Fruit fly (Drosophila melanogaster): Measurements from ENCODE around the gene Diedel3.
A peak's percentile ranks its signal among the peaks of the same experiment; 100 is the strongest.

Gene Diedel3

dm6 chrX:19050142-19050541 is at the start of gene Diedel3:
Gene Diedel3 (plus strand): TSS chrX:19050442.
- TF ChIP-seq dpn (GFP tag; optimal IDR thresholded peaks at IDR 0.05) (no peak), Hand (GFP tag; optimal IDR thresholded peaks at IDR 0.05) (no peak), CTCF (GFP tag; optimal IDR thresholded peaks at IDR 0.05) (peak; percentile 55), Hmx (GFP tag; optimal IDR thresholded peaks at IDR 0.05) (no peak), tin (GFP tag; optimal IDR thresholded peaks at IDR 0.05) (no peak), sens (GFP tag) (peak; percentile 11), CG32532 (GFP tag; IDR thresholded peaks at IDR 0.05) (no peak), CG2875 (GFP tag; optimal IDR thresholded peaks at IDR 0.05) (no peak), scrt (GFP tag; optimal IDR thresholded peaks at IDR 0.05) (no peak), CG31365 (tag; optimal IDR thresholded peaks at IDR 0.05) (no peak), CG6175 (GFP tag; IDR thresholded peaks at IDR 0.05) (no peak), CrebB (tag; optimal IDR thresholded peaks at IDR 0.05) (no peak), gcm2 (GFP tag; optimal IDR thresholded peaks at IDR 0.05) (no peak), CG30431 (GFP tag; optimal IDR thresholded peaks at IDR 0.05) (no peak), CG9817 (tag; optimal IDR thresholded peaks at IDR 0.05) (no peak), Meics (GFP tag; optimal IDR thresholded peaks at IDR 0.05) (no peak), dm (GFP tag; optimal IDR thresholded peaks at IDR 0.05) (no peak)

- TF ChIP-seq ara (GFP tag; IDR thresholded peaks at IDR 0.05) (no peak), CG14050 (GFP tag; IDR thresholded peaks at IDR 0.05) (no peak), CG16863 (GFP tag; optimal IDR thresholded peaks at IDR 0.05) (no peak), grn (GFP tag; optimal IDR thresholded peaks at IDR 0.05) (peak; percentile 75), ATbp (GFP tag; optimal IDR thresholded peaks at IDR 0.05) (peak; percentile 3), CG7372 (GFP tag; IDR thresholded peaks at IDR 0.05) (no peak), kni (GFP tag; optimal IDR thresholded peaks at IDR 0.05) (peak; percentile 67), Ssrp (tag; optimal IDR thresholded peaks at IDR 0.05) (no peak), CG7357 (GFP tag; IDR thresholded peaks at IDR 0.05) (no peak), CG9437 (GFP tag; optimal IDR thresholded peaks at IDR 0.05) (no peak), crol (GFP tag; IDR thresholded peaks at IDR 0.05) (peak; percentile 46), ewg (GFP tag; optimal IDR thresholded peaks at IDR 0.05) (no peak), row (GFP tag; IDR thresholded peaks at IDR 0.05) (0 out of 3 replicates have a peak, but pooled peaks have one; percentile 15), zf30C (GFP tag; optimal IDR thresholded peaks at IDR 0.05) (peak; percentile 54), Ada2b (GFP tag; IDR thresholded peaks at IDR 0.05) (no peak), gem (tag; optimal IDR thresholded peaks at IDR 0.05) (peak; percentile 11), Poxn (GFP tag; IDR thresholded peaks at IDR 0.05) (no peak), ac (GFP tag; optimal IDR thresholded peaks at IDR 0.05) (no peak), Blimp-1 (GFP tag; optimal IDR thresholded peaks at IDR 0.05) (peak; percentile 23), sqz (GFP tag; optimal IDR thresholded peaks at IDR 0.05) (peak; percentile 66), gsb-n (tag; optimal IDR thresholded peaks at IDR 0.05) (peak; percentile 5), Awh (GFP tag; IDR thresholded peaks at IDR 0.05) (0 out of 2 replicates have a peak, but pooled peaks have one; percentile 42), CG3838 (GFP tag; optimal IDR thresholded peaks at IDR 0.05) (no peak), CG1832 (GFP tag; optimal IDR thresholded peaks at IDR 0.05) (no peak), CG4282 (GFP tag; optimal IDR thresholded peaks at IDR 0.05) (no peak), CG6765 (GFP tag; optimal IDR thresholded peaks at IDR 0.05) (no peak), oc (tag; optimal IDR thresholded peaks at IDR 0.05) (peak; percentile 91), sd (tag; optimal IDR thresholded peaks at IDR 0.05) (peak; percentile 46), Hsf (GFP tag; optimal IDR thresholded peaks at IDR 0.05) (no peak), abd-A (tag; optimal IDR thresholded peaks at IDR 0.05) (peak; percentile 86), shn (GFP tag; optimal IDR thresholded peaks at IDR 0.05) (no peak), pros (GFP tag; optimal IDR thresholded peaks at IDR 0.05) (peak; percentile 52), sens (GFP tag) (no peak), cg (GFP tag; optimal IDR thresholded peaks at IDR 0.05) (peak; percentile 19)
These were observed 45.5 kb upstream of the Diedel3 start for dm6 chrX:19004739-19005138.
